Fruit fly (Drosophila melanogaster): ENCODE data around the gene brv3.
A peak's percentile ranks its signal among the peaks of the same experiment; 100 is the strongest.

Gene brv3

dm6 chrX:2635075-2635643, 10.8 kb upstream of the brv3 start (continued):
- TF ChIP-seq Smox (GFP tag; optimal IDR thresholded peaks at IDR 0.05) = peak; percentile 35
- TF ChIP-seq CG3919 (GFP tag; optimal IDR thresholded peaks at IDR 0.05) = peak; percentile 7
- TF ChIP-seq ss (GFP tag; optimal IDR thresholded peaks at IDR 0.05) = no peak
- TF ChIP-seq CG6792 (GFP tag; optimal IDR thresholded peaks at IDR 0.05) = no peak
- TF ChIP-seq OdsH (GFP tag; optimal IDR thresholded peaks at IDR 0.05) = peak; percentile 34
- no peak for TF ChIP-seq CG8119 (GFP tag; IDR thresholded peaks at IDR 0.05)
- no peak for TF ChIP-seq salr (GFP tag; optimal IDR thresholded peaks at IDR 0.05)
- no peak for TF ChIP-seq Blimp-1 (GFP tag; optimal IDR thresholded peaks at IDR 0.05)
- no peak for TF ChIP-seq Eip93F (GFP tag; optimal IDR thresholded peaks at IDR 0.05)
- TF ChIP-seq Eip78C (GFP tag) = peak; percentile 78
- no peak for TF ChIP-seq Sox15 (GFP tag; optimal IDR thresholded peaks at IDR 0.05)
- peak; percentile 43 for TF ChIP-seq topi (GFP tag; optimal IDR thresholded peaks at IDR 0.05)
- no peak for TF ChIP-seq CG1621 (tag; optimal IDR thresholded peaks at IDR 0.05)
- peak; percentile 10 for TF ChIP-seq CG34406 (GFP tag; optimal IDR thresholded peaks at IDR 0.05)
- TF ChIP-seq CG6276 (GFP tag; optimal IDR thresholded peaks at IDR 0.05) = peak; percentile 3
- TF ChIP-seq eg (GFP tag; IDR thresholded peaks at IDR 0.05) = 0 out of 3 replicates have a peak, but pooled peaks have one; percentile 52
- TF ChIP-seq Sox14 (GFP tag; optimal IDR thresholded peaks at IDR 0.05) = peak; percentile 13
- TF ChIP-seq CG10631 (GFP tag; optimal IDR thresholded peaks at IDR 0.05) = no peak
- TF ChIP-seq Hr38 (GFP tag; optimal IDR thresholded peaks at IDR 0.05) = no peak
- peak; percentile 32 for TF ChIP-seq CG31627 (GFP tag; optimal IDR thresholded peaks at IDR 0.05)
- no peak for TF ChIP-seq CG10669 (GFP tag; optimal IDR thresholded peaks at IDR 0.05)
- TF ChIP-seq CG16779 (tag; optimal IDR thresholded peaks at IDR 0.05) = no peak
- no peak for TF ChIP-seq fd85E (GFP tag; optimal IDR thresholded peaks at IDR 0.05)
- no peak for TF ChIP-seq CG15336 (GFP tag; IDR thresholded peaks at IDR 0.05)
- TF ChIP-seq lz (GFP tag; optimal IDR thresholded peaks at IDR 0.05) = peak; percentile 44
- TF ChIP-seq Hr4 (GFP tag; optimal IDR thresholded peaks at IDR 0.05) = no peak

dm6 chrX:2633847-2634776, 9.7 kb upstream of the brv3 start, which contains the start of gene sgg:
TSS of gene sgg (plus strand) at chrX:2633952.
- TF ChIP-seq CG16779 (tag; optimal IDR thresholded peaks at IDR 0.05) (no peak), fd85E (GFP tag; optimal IDR thresholded peaks at IDR 0.05) (no peak), spab (GFP tag; optimal IDR thresholded peaks at IDR 0.05) (no peak), Eip78C (GFP tag) (peak; percentile 71), CG3032 (tag; optimal IDR thresholded peaks at IDR 0.05) (peak; percentile 9), ss (GFP tag; optimal IDR thresholded peaks at IDR 0.05) (peak in 1 of 2 experiments; percentile 21), Sox14 (GFP tag; optimal IDR thresholded peaks at IDR 0.05) (no peak), net (GFP tag; optimal IDR thresholded peaks at IDR 0.05) (peak; percentile 21), topi (GFP tag; optimal IDR thresholded peaks at IDR 0.05) (no peak), CG9139 (GFP tag; optimal IDR thresholded peaks at IDR 0.05) (no peak), CG15336 (GFP tag; IDR thresholded peaks at IDR 0.05) (0 out of 2 replicates have a peak, but pooled peaks have one; percentile 27), Blimp-1 (GFP tag; optimal IDR thresholded peaks at IDR 0.05) (no peak)

- TF ChIP-seq acj6 (GFP tag; optimal IDR thresholded peaks at IDR 0.05) = no peak
- TF ChIP-seq CG11762 (GFP tag; optimal IDR thresholded peaks at IDR 0.05; ENCODE audit: insufficient read depth) = no peak
Observed at dm6 chrX:2625009-2625408, 634 bp upstream of the brv3 start.

dm6 chrX:2619651-2620050, 4.7 kb downstream of the brv3 start, which contains the start of the genes Tsp3A and Seipin:
TSS of gene Tsp3A (minus strand) at chrX:2619738.
TSS of gene Seipin (plus strand) at chrX:2619799.
- TF ChIP-seq fkh (GFP tag; optimal IDR thresholded peaks at IDR 0.05) (no peak), Lpt (GFP tag; optimal IDR thresholded peaks at IDR 0.05) (peak; percentile 74), Eip93F (GFP tag; optimal IDR thresholded peaks at IDR 0.05) (peak; percentile 57), CG15336 (GFP tag; IDR thresholded peaks at IDR 0.05) (peak; percentile 83), Gug (GFP tag; IDR thresholded peaks at IDR 0.05) (peak; percentile 74), CG3919 (GFP tag; optimal IDR thresholded peaks at IDR 0.05) (peak; percentile 87), spab (GFP tag; optimal IDR thresholded peaks at IDR 0.05) (peak; percentile 76), CG32006 (GFP tag; optimal IDR thresholded peaks at IDR 0.05) (peak; percentile 79), Hr4 (GFP tag; optimal IDR thresholded peaks at IDR 0.05) (no peak), Ets96B (tag; optimal IDR thresholded peaks at IDR 0.05) (peak; percentile 77), Blimp-1 (GFP tag; optimal IDR thresholded peaks at IDR 0.05) (no peak), dsx (GFP tag; optimal IDR thresholded peaks at IDR 0.05; ENCODE audit: poor library complexity, severe bottlenecking) (peak; percentile 72), pdm3 (GFP tag; optimal IDR thresholded peaks at IDR 0.05) (no peak), achi (GFP tag; optimal IDR thresholded peaks at IDR 0.05) (peak; percentile 74), OdsH (GFP tag; optimal IDR thresholded peaks at IDR 0.05) (peak; percentile 75), CG1621 (tag; optimal IDR thresholded peaks at IDR 0.05) (peak; percentile 82), topi (GFP tag; optimal IDR thresholded peaks at IDR 0.05) (peak; percentile 88), CG8119 (GFP tag; IDR thresholded peaks at IDR 0.05) (peak; percentile 75; the same call in 2 of the 3 replicates), net (GFP tag; optimal IDR thresholded peaks at IDR 0.05) (peak; percentile 88), CG8632 (GFP tag; optimal IDR thresholded peaks at IDR 0.05) (peak; percentile 72), CG11294 (GFP tag; IDR thresholded peaks at IDR 0.05) (peak; percentile 81)
